Worm (Caenorhabditis elegans): ENCODE results near the gene C01G6.4.

The C01G6.4 gene

ce11 chrII:9272942-9273341 lies at the start of gene C01G6.4:
Gene C01G6.4 (minus strand): TSS chrII:9273042.
- TF ChIP-seq flt-1 (GFP tag; IDR thresholded peaks at IDR 0.05) (no peak), T22C8.4 (GFP tag; IDR thresholded peaks at IDR 0.05) (no peak), cog-1 (tag; optimal IDR thresholded peaks at IDR 0.05) (no peak), ztf-29 (GFP tag; IDR thresholded peaks at IDR 0.05) (no peak), ztf-23 (GFP tag; IDR thresholded peaks at IDR 0.05) (no peak), tab-1 (GFP tag; IDR thresholded peaks at IDR 0.05) (no peak)

- TF ChIP-seq klf-2 (GFP tag; conservative IDR thresholded peaks at IDR 0.05) (no peak), T22C8.4 (GFP tag; IDR thresholded peaks at IDR 0.05) (no peak), ztf-29 (GFP tag; IDR thresholded peaks at IDR 0.05) (no peak), tab-1 (GFP tag; IDR thresholded peaks at IDR 0.05) (no peak), cog-1 (tag; optimal IDR thresholded peaks at IDR 0.05) (no peak), flt-1 (GFP tag; IDR thresholded peaks at IDR 0.05) (no peak), ref-1 (GFP tag; conservative IDR thresholded peaks at IDR 0.05) (no peak), ztf-23 (GFP tag; IDR thresholded peaks at IDR 0.05) (no peak), med-1 (GFP tag; optimal IDR thresholded peaks at IDR 0.05; ENCODE audit: insufficient read depth) (no peak)
These were observed 46.4 kb upstream of the C01G6.4 start, which contains the start of the genes csa-1 and wdfy-2 for ce11 chrII:9319058-9319915. Gene csa-1 (minus strand): TSS chrII:9319726. Gene wdfy-2 (plus strand): TSS chrII:9319865.

ce11 chrII:9316801-9317200 lies 44.0 kb upstream of the C01G6.4 start:
- no peak for TF ChIP-seq klf-2 (GFP tag; conservative IDR thresholded peaks at IDR 0.05)

ce11 chrII:9315692-9316091 lies 42.9 kb upstream of the C01G6.4 start:
- TF ChIP-seq ztf-23 (GFP tag; IDR thresholded peaks at IDR 0.05): no peak
- TF ChIP-seq ref-1 (GFP tag; conservative IDR thresholded peaks at IDR 0.05): no peak
- TF ChIP-seq med-1 (GFP tag; optimal IDR thresholded peaks at IDR 0.05; ENCODE audit: insufficient read depth): no peak
- TF ChIP-seq T22C8.4 (GFP tag; IDR thresholded peaks at IDR 0.05): no peak
- no peak for TF ChIP-seq cog-1 (tag; optimal IDR thresholded peaks at IDR 0.05)
- TF ChIP-seq flt-1 (GFP tag; IDR thresholded peaks at IDR 0.05): no peak
- no peak for TF ChIP-seq klf-2 (GFP tag; conservative IDR thresholded peaks at IDR 0.05)
- TF ChIP-seq tab-1 (GFP tag; IDR thresholded peaks at IDR 0.05): no peak
- no peak for TF ChIP-seq ztf-29 (GFP tag; IDR thresholded peaks at IDR 0.05)

- TF ChIP-seq tab-1 (GFP tag; IDR thresholded peaks at IDR 0.05): no peak
- no peak for TF ChIP-seq ztf-29 (GFP tag; IDR thresholded peaks at IDR 0.05)
- no peak for TF ChIP-seq ztf-23 (GFP tag; IDR thresholded peaks at IDR 0.05)
These were observed 41.9 kb upstream of the C01G6.4 start for ce11 chrII:9314733-9315132.

ce11 chrII:9313335-9313734 lies 40.5 kb upstream of the C01G6.4 start:
- TF ChIP-seq med-1 (GFP tag; optimal IDR thresholded peaks at IDR 0.05; ENCODE audit: insufficient read depth) (no peak), klf-2 (GFP tag; conservative IDR thresholded peaks at IDR 0.05) (no peak), ref-1 (GFP tag; conservative IDR thresholded peaks at IDR 0.05) (no peak), cog-1 (tag; optimal IDR thresholded peaks at IDR 0.05) (no peak), ztf-29 (GFP tag; IDR thresholded peaks at IDR 0.05) (no peak), tab-1 (GFP tag; IDR thresholded peaks at IDR 0.05) (no peak), T22C8.4 (GFP tag; IDR thresholded peaks at IDR 0.05) (no peak), ztf-23 (GFP tag; IDR thresholded peaks at IDR 0.05) (no peak), flt-1 (GFP tag; IDR thresholded peaks at IDR 0.05) (no peak)

ce11 chrII:9311702-9312101 lies 38.9 kb upstream of the C01G6.4 start:
- no peak for TF ChIP-seq ztf-23 (GFP tag; IDR thresholded peaks at IDR 0.05)
- TF ChIP-seq T22C8.4 (GFP tag; IDR thresholded peaks at IDR 0.05): no peak
- no peak for TF ChIP-seq cog-1 (tag; optimal IDR thresholded peaks at IDR 0.05)
- no peak for TF ChIP-seq klf-2 (GFP tag; conservative IDR thresholded peaks at IDR 0.05)
- TF ChIP-seq tab-1 (GFP tag; IDR thresholded peaks at IDR 0.05): no peak
- no peak for TF ChIP-seq ztf-29 (GFP tag; IDR thresholded peaks at IDR 0.05)

- TF ChIP-seq ztf-23 (GFP tag; IDR thresholded peaks at IDR 0.05): no peak
- TF ChIP-seq ref-1 (GFP tag; conservative IDR thresholded peaks at IDR 0.05): no peak
- TF ChIP-seq T22C8.4 (GFP tag; IDR thresholded peaks at IDR 0.05): no peak
- TF ChIP-seq klf-2 (GFP tag; conservative IDR thresholded peaks at IDR 0.05): no peak
- no peak for TF ChIP-seq cog-1 (tag; optimal IDR thresholded peaks at IDR 0.05)
- TF ChIP-seq ztf-29 (GFP tag; IDR thresholded peaks at IDR 0.05): no peak
- no peak for TF ChIP-seq flt-1 (GFP tag; IDR thresholded peaks at IDR 0.05)
- TF ChIP-seq tab-1 (GFP tag; IDR thresholded peaks at IDR 0.05): no peak
- no peak for TF ChIP-seq med-1 (GFP tag; optimal IDR thresholded peaks at IDR 0.05; ENCODE audit: insufficient read depth)
These were observed 38.0 kb upstream of the C01G6.4 start for ce11 chrII:9310794-9311193.

- TF ChIP-seq med-1 (GFP tag; optimal IDR thresholded peaks at IDR 0.05; ENCODE audit: insufficient read depth) (no peak), ztf-23 (GFP tag; IDR thresholded peaks at IDR 0.05) (no peak), ztf-29 (GFP tag; IDR thresholded peaks at IDR 0.05) (no peak), tab-1 (GFP tag; IDR thresholded peaks at IDR 0.05) (no peak), cog-1 (tag; optimal IDR thresholded peaks at IDR 0.05) (no peak)
These were observed 37.4 kb upstream of the C01G6.4 start, which contains the start of gene cam-1 for ce11 chrII:9310204-9310603. Gene cam-1 (minus strand): TSS chrII:9310304.

ce11 chrII:9308614-9309046 lies 35.8 kb upstream of the C01G6.4 start:
- 0 out of 2 replicates have a peak, but pooled peaks have one; percentile 62 for TF ChIP-seq flt-1 (GFP tag; IDR thresholded peaks at IDR 0.05)
- peak; percentile 59; the same call in 1 of the 2 replicates for TF ChIP-seq tab-1 (GFP tag; IDR thresholded peaks at IDR 0.05)
- no peak for TF ChIP-seq T22C8.4 (GFP tag; IDR thresholded peaks at IDR 0.05)
- no peak for TF ChIP-seq ztf-29 (GFP tag; IDR thresholded peaks at IDR 0.05)
- TF ChIP-seq cog-1 (tag; optimal IDR thresholded peaks at IDR 0.05): peak; percentile 59
- TF ChIP-seq ref-1 (GFP tag; conservative IDR thresholded peaks at IDR 0.05): no peak
- TF ChIP-seq ztf-23 (GFP tag; IDR thresholded peaks at IDR 0.05): no peak
- no peak for TF ChIP-seq med-1 (GFP tag; optimal IDR thresholded peaks at IDR 0.05; ENCODE audit: insufficient read depth)
